Worm (Caenorhabditis elegans) whole organism, young adult: ENCODE measurements around the gene pmp-1.

ENCODE experiments used
- B0035.1 ChIP-seq: sonication (generic microtip); optimal IDR thresholded peaks from 2 replicates; lab custom pipeline; 2016; ENCODE audit warnings: missing genetic modification characterization, mild to moderate bottlenecking, missing compliant biosample characterization, missing genotype, missing genetic modification reagents
- B0336.3 ChIP-seq: fragments of 200-800 bp; sonication (Bioruptor generic); IDR thresholded peaks from 2 replicates; pipeline ENCODE4 v1.3.6; 2022; ENCODE audit warnings: missing genetic modification characterization, missing compliant biosample characterization
- C17E4.6 ChIP-seq: fragments of 200-800 bp; sonication (Bioruptor generic); IDR thresholded peaks from 2 replicates; pipeline ENCODE4 v1.3.6; 2022; ENCODE audit warnings: missing genetic modification reagents, missing genetic modification characterization, missing compliant biosample characterization
- D2030.7 ChIP-seq: fragments of 200-800 bp; sonication (Bioruptor generic); IDR thresholded peaks from 2 replicates; pipeline ENCODE4 v1.3.6; 2022; ENCODE audit warnings: missing genetic modification reagents, missing genetic modification characterization, missing compliant biosample characterization
- F10E7.11 ChIP-seq: sonication (generic microtip); optimal IDR thresholded peaks from 2 replicates; lab custom pipeline; 2017; ENCODE audit warnings: mild to moderate bottlenecking, missing genetic modification characterization, moderate library complexity, missing compliant biosample characterization
- F39B2.1 ChIP-seq: fragments of 200-800 bp; sonication (Bioruptor generic); IDR thresholded peaks from 2 replicates; pipeline ENCODE4 v1.3.6; 2022; ENCODE audit warnings: missing genetic modification reagents, missing genetic modification characterization, missing compliant biosample characterization
- F55B11.4 ChIP-seq: sonication (generic microtip); optimal IDR thresholded peaks from 2 replicates; lab custom pipeline; 2016; ENCODE audit warnings: missing compliant biosample characterization, missing genetic modification characterization, borderline replicate concordance; ENCODE audit not compliant: insufficient read depth
- F57A8.1 ChIP-seq: fragments of 200-800 bp; sonication (Bioruptor generic); optimal IDR thresholded peaks from 2 replicates; lab custom pipeline; 2018; ENCODE audit warnings: mild to moderate bottlenecking, missing genetic modification characterization, moderate library complexity, missing compliant biosample characterization
- T07F8.4 ChIP-seq: sonication (generic microtip); optimal IDR thresholded peaks from 2 replicates; lab custom pipeline; 2016; ENCODE audit warnings: mild to moderate bottlenecking, missing genetic modification characterization, moderate library complexity, missing compliant biosample characterization
- T26A5.8 ChIP-seq: sonication (generic microtip); optimal IDR thresholded peaks from 2 replicates; lab custom pipeline; 2016; ENCODE audit warnings: missing genetic modification characterization, missing compliant biosample characterization
- Y53F4B.3 ChIP-seq: fragments of 200-800 bp; sonication (Bioruptor generic); IDR thresholded peaks from 2 replicates; pipeline ENCODE4 v1.3.6; 2022; ENCODE audit warnings: missing genetic modification reagents, missing genetic modification characterization, missing compliant biosample characterization
- Y79H2A.3 ChIP-seq: fragments of 200-800 bp; sonication (Bioruptor generic); conservative IDR thresholded peaks from 2 replicates; pipeline ENCODE4 v1.3.6; 2022; ENCODE audit warnings: missing genetic modification reagents, missing genetic modification characterization, missing compliant biosample characterization
- ZK185.1 ChIP-seq: sonication (generic microtip); optimal IDR thresholded peaks from 2 replicates; lab custom pipeline; 2016; ENCODE audit warnings: mild to moderate bottlenecking, missing genetic modification characterization, missing compliant biosample characterization; ENCODE audit not compliant: poor library complexity, severe bottlenecking
- akir-1 ChIP-seq: fragments of 200-800 bp; sonication (Bioruptor generic); optimal IDR thresholded peaks from 2 replicates; lab custom pipeline; 2018; ENCODE audit warnings: mild to moderate bottlenecking, missing genetic modification characterization, moderate library complexity, missing compliant biosample characterization
- ama-1 ChIP-seq, 3 experiments: fragments of 150-350 bp in 1 of 3; sonication (generic microtip) in 2 of 3; optimal IDR thresholded peaks; 2 replicates each; lab custom pipeline; 2014 to 2018; ENCODE audit warnings: missing biosample characterization in 2 of 3, missing genetic modification characterization in 2 of 3, missing genetic modification reagents in 2 of 3
- aptf-3 ChIP-seq: fragments of 200-800 bp; sonication (Bioruptor generic); IDR thresholded peaks from 2 replicates; pipeline ENCODE4 v1.3.6; 2022; ENCODE audit warnings: missing genetic modification characterization, missing compliant biosample characterization
- atf-7 ChIP-seq: sonication (generic microtip); optimal IDR thresholded peaks from 2 replicates; lab custom pipeline; 2017; ENCODE audit warnings: mild to moderate bottlenecking, missing genetic modification characterization, missing compliant biosample characterization
- athp-1 ChIP-seq: sonication (generic microtip); optimal IDR thresholded peaks from 2 replicates; lab custom pipeline; 2017; ENCODE audit warnings: mild to moderate bottlenecking, missing genetic modification characterization, missing compliant biosample characterization
- ceh-100 ChIP-seq: fragments of 200-800 bp; sonication (Bioruptor generic); IDR thresholded peaks from 2 replicates; pipeline ENCODE4 v1.3.6; 2022; ENCODE audit warnings: missing genetic modification reagents, missing genetic modification characterization, missing compliant biosample characterization
- ceh-27 ChIP-seq: fragments of 200-800 bp; sonication (Bioruptor generic); optimal IDR thresholded peaks from 2 replicates; lab custom pipeline; 2018; ENCODE audit warnings: mild to moderate bottlenecking, missing genetic modification characterization, moderate library complexity, missing compliant biosample characterization
- ceh-91 ChIP-seq: fragments of 200-800 bp; sonication (Bioruptor generic); IDR thresholded peaks from 2 replicates; pipeline ENCODE4 v1.3.6; 2022; ENCODE audit warnings: missing genetic modification reagents, missing genetic modification characterization, missing compliant biosample characterization
- dox-1 ChIP-seq: fragments of 200-800 bp; sonication (Bioruptor generic); IDR thresholded peaks from 2 replicates; pipeline ENCODE4 v1.3.6; 2022; ENCODE audit warnings: missing genetic modification reagents, missing genetic modification characterization, missing compliant biosample characterization
- dpff-1 ChIP-seq: sonication (generic microtip); optimal IDR thresholded peaks from 2 replicates; lab custom pipeline; 2017; ENCODE audit warnings: mild to moderate bottlenecking, missing genetic modification characterization, missing compliant biosample characterization
- egl-44 ChIP-seq: fragments of 200-800 bp; sonication (Bioruptor generic); IDR thresholded peaks from 2 replicates; pipeline ENCODE4 v1.3.6; 2022; ENCODE audit warnings: missing genetic modification reagents, missing genetic modification characterization, missing compliant biosample characterization
- ekl-4 ChIP-seq: fragments of 200-800 bp; sonication (Bioruptor generic); IDR thresholded peaks from 2 replicates; pipeline ENCODE4 v1.3.6; 2022; ENCODE audit warnings: missing genetic modification reagents, missing genetic modification characterization, missing compliant biosample characterization
- ets-4 ChIP-seq: fragments of 200-800 bp; sonication (Bioruptor generic); optimal IDR thresholded peaks from 2 replicates; lab custom pipeline; 2018; ENCODE audit warnings: mild to moderate bottlenecking, missing genetic modification characterization, missing compliant biosample characterization
- hmg-1.2 ChIP-seq: fragments of 200-800 bp; sonication (Bioruptor generic); IDR thresholded peaks from 2 replicates; pipeline ENCODE4 v1.3.6; 2022; ENCODE audit warnings: missing genetic modification reagents, missing genetic modification characterization, missing compliant biosample characterization
- hrde-1 ChIP-seq: sonication (generic microtip); optimal IDR thresholded peaks from 2 replicates; lab custom pipeline; 2016; ENCODE audit warnings: missing genetic modification characterization, mild to moderate bottlenecking, missing compliant biosample characterization, moderate library complexity, missing genotype, missing genetic modification reagents, borderline replicate concordance
- let-607 ChIP-seq, 2 experiments: fragments of 200-800 bp in 1 of 2; sonication (Bioruptor generic) in 1 of 2; sonication (generic microtip) in 1 of 2; optimal IDR thresholded peaks; 2 replicates each; lab custom pipeline; 2016 to 2018; ENCODE audit warnings: mild to moderate bottlenecking in 2 of 2, missing compliant biosample characterization in 2 of 2, missing genetic modification characterization in 2 of 2, moderate library complexity in 2 of 2, missing genotype in 1 of 2
- lin-35 ChIP-seq, 3 experiments: fragments of 150-350 bp in 2 of 3; sonication (generic microtip) in 1 of 3; optimal IDR thresholded peaks; 2 replicates each; lab custom pipeline; 2014 to 2018; ENCODE audit warnings: missing biosample characterization in 3 of 3, missing genetic modification characterization in 3 of 3, missing genetic modification reagents in 3 of 3
- lin-54 ChIP-seq: fragments of 200-800 bp; sonication (Bioruptor generic); optimal IDR thresholded peaks from 2 replicates; lab custom pipeline; 2018; ENCODE audit warnings: mild to moderate bottlenecking, missing genetic modification characterization, missing compliant biosample characterization
- madf-10 ChIP-seq: sonication (generic microtip); optimal IDR thresholded peaks from 2 replicates; lab custom pipeline; 2016; ENCODE audit warnings: mild to moderate bottlenecking, missing genetic modification characterization, missing compliant biosample characterization
- madf-8 ChIP-seq: fragments of 200-800 bp; sonication (Bioruptor generic); conservative IDR thresholded peaks from 2 replicates; pipeline ENCODE4 v1.3.6; 2022; ENCODE audit warnings: missing genetic modification reagents, missing genetic modification characterization, missing compliant biosample characterization
- mes-4 ChIP-seq: sonication (generic microtip); optimal IDR thresholded peaks from 2 replicates; lab custom pipeline; 2016; ENCODE audit warnings: missing genotype, missing genetic modification characterization, missing compliant biosample characterization
- nfya-1 ChIP-seq: sonication (generic microtip); optimal IDR thresholded peaks from 2 replicates; lab custom pipeline; 2017; ENCODE audit warnings: antibody characterized with exemption, missing compliant biosample characterization, missing genetic modification characterization, borderline replicate concordance; ENCODE audit not compliant: insufficient read depth
- nfyb-1 ChIP-seq: fragments of 200-800 bp; sonication (Bioruptor generic); IDR thresholded peaks from 2 replicates; pipeline ENCODE4 v1.3.6; 2022; ENCODE audit warnings: missing genetic modification reagents, missing genetic modification characterization, missing compliant biosample characterization
- nhr-120 ChIP-seq: fragments of 200-800 bp; sonication (Bioruptor generic); IDR thresholded peaks from 2 replicates; pipeline ENCODE4 v1.3.6; 2022; ENCODE audit warnings: missing genetic modification characterization, missing compliant biosample characterization
- nhr-80 ChIP-seq: sonication (generic microtip); optimal IDR thresholded peaks from 2 replicates; lab custom pipeline; 2016; ENCODE audit warnings: missing genetic modification characterization, missing compliant biosample characterization
- pbrm-1 ChIP-seq: fragments of 200-800 bp; sonication (Bioruptor generic); IDR thresholded peaks from 2 replicates; pipeline ENCODE4 v1.3.6; 2022; ENCODE audit warnings: missing genetic modification reagents, missing genetic modification characterization, missing compliant biosample characterization
- pha-4 ChIP-seq: fragments of 150-350 bp; sonication (generic microtip); optimal IDR thresholded peaks from 2 replicates; lab custom pipeline; 2014; ENCODE audit warnings: missing biosample characterization, missing genetic modification reagents, missing genetic modification characterization
- rcor-1 ChIP-seq: fragments of 200-800 bp; sonication (Bioruptor generic); IDR thresholded peaks from 2 replicates; pipeline ENCODE4 v1.3.6; 2022; ENCODE audit warnings: missing genetic modification reagents, missing genetic modification characterization, missing compliant biosample characterization
- rpc-1 ChIP-seq, 2 experiments: fragments of 150-350 bp in 1 of 2; sonication (generic microtip) in 1 of 2; optimal IDR thresholded peaks; 2 replicates each; lab custom pipeline; 2014 to 2018; ENCODE audit warnings: missing biosample characterization in 1 of 2, missing genetic modification characterization in 1 of 2, missing genetic modification reagents in 1 of 2, missing genotype in 1 of 2
- sea-2 ChIP-seq: fragments of 200-800 bp; sonication (Bioruptor generic); IDR thresholded peaks from 2 replicates; pipeline ENCODE4 v1.3.6; 2022; ENCODE audit warnings: missing genetic modification characterization, missing compliant biosample characterization
- snpc-1.3 ChIP-seq: sonication (generic microtip); optimal IDR thresholded peaks from 2 replicates; lab custom pipeline; 2017; ENCODE audit warnings: missing genetic modification characterization, mild to moderate bottlenecking, missing compliant biosample characterization, antibody characterized with exemption, moderate library complexity, missing genotype, missing genetic modification reagents; ENCODE audit not compliant: insufficient read depth
- tbx-9 ChIP-seq: sonication (generic microtip); optimal IDR thresholded peaks from 2 replicates; lab custom pipeline; 2016; ENCODE audit warnings: borderline replicate concordance, missing genetic modification characterization, inconsistent platforms, missing compliant biosample characterization
- ztf-18 ChIP-seq: sonication (generic microtip); optimal IDR thresholded peaks from 2 replicates; lab custom pipeline; 2016; ENCODE audit warnings: missing genotype, mild to moderate bottlenecking, missing genetic modification characterization, missing compliant biosample characterization
- ztf-22 ChIP-seq: fragments of 200-800 bp; sonication (Bioruptor generic); optimal IDR thresholded peaks from 2 replicates; lab custom pipeline; 2018; ENCODE audit warnings: mild to moderate bottlenecking, missing genetic modification characterization, moderate library complexity, missing compliant biosample characterization

Gene pmp-1

DNA sequence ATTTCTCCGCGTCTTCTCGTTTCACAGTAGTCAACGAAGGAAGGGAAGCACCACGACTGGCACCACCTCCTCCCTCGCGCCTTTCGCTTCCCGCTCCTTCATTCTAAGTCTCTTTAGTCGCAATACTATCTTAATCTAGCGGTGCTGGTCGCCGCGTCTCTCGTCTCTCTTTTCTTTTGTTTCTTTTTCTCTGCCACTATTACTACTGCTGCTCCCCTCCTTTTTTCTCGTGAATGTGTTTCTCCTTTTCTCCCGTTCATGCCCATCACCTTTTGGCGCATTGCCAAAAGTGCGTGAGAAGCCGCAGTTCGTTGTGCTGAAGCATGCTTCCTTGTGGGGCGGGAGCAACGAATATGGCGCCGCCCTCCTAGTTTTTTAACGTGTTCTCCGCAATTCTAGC, 42.9 kb upstream of the pmp-1 start (continued):
- TF ChIP-seq nfya-1 (no peak), dox-1 (GFP tag; lab: Robert Waterston, UW) (peak; percentile 68; the same call in 1 of the 2 replicates), C17E4.6 (GFP tag; lab: Robert Waterston, UW) (no peak), F39B2.1 (GFP tag; lab: Robert Waterston, UW) (no peak), atf-7 (tag; lab: Kevin White, UChicago) (peak; percentile 47), rpc-1 (optimal IDR thresholded peaks at IDR 0.05; lab: Kevin White, UChicago) (no peak), rpc-1 (tag; optimal IDR thresholded peaks at IDR 0.05; lab: Kevin White, UChicago) (no peak), T07F8.4 (tag; lab: Kevin White, UChicago) (no peak), D2030.7 (GFP tag; lab: Robert Waterston, UW) (no peak), ZK185.1 (tag; lab: Kevin White, UChicago) (peak; percentile 8), athp-1 (tag; lab: Kevin White, UChicago) (no peak), ztf-22 (GFP tag; lab: Kevin White, UChicago) (peak; percentile 32), tbx-9 (tag; lab: Kevin White, UChicago) (no peak), akir-1 (GFP tag; lab: Kevin White, UChicago) (no peak), nfyb-1 (GFP tag; lab: Robert Waterston, UW) (peak; percentile 46; the same call in 1 of the 2 replicates), ceh-27 (GFP tag; lab: Kevin White, UChicago) (peak; percentile 45), sea-2 (GFP tag; lab: Robert Waterston, UW) (no peak), dpff-1 (tag; lab: Kevin White, UChicago) (no peak), F10E7.11 (tag; lab: Kevin White, UChicago) (no peak), ceh-100 (GFP tag; lab: Robert Waterston, UW) (no peak), hmg-1.2 (peak; percentile 89), madf-10 (tag; lab: Kevin White, UChicago) (peak; percentile 63), nhr-120 (GFP tag; lab: Robert Waterston, UW) (no peak), lin-35 (GFP tag; optimal IDR thresholded peaks at IDR 0.05; lab: Kevin White, UChicago) (no peak), rcor-1 (0 out of 2 replicates have a peak, but pooled peaks have one; percentile 30), Y79H2A.3 (GFP tag; lab: Robert Waterston, UW) (no peak), let-607 (tag; optimal IDR thresholded peaks at IDR 0.05; lab: Kevin White, UChicago) (peak in 1 of 2 experiments; percentile 32), lin-54 (GFP tag; lab: Kevin White, UChicago) (peak; percentile 41), B0035.1 (tag; lab: Kevin White, UChicago) (no peak), pha-4 (peak; percentile 21), pbrm-1 (GFP tag; lab: Robert Waterston, UW) (peak; percentile 39; the same call in 1 of the 2 replicates), F55B11.4 (tag; lab: Kevin White, UChicago) (no peak), aptf-3 (GFP tag; lab: Robert Waterston, UW) (no peak), ceh-91 (no peak), T26A5.8 (no peak), Y53F4B.3 (no peak), egl-44 (no peak), nhr-80 (peak; percentile 95), ekl-4 (GFP tag; lab: Robert Waterston, UW) (no peak), ama-1 (optimal IDR thresholded peaks at IDR 0.05; lab: Kevin White, UChicago) (no peak), ama-1 (GFP tag; optimal IDR thresholded peaks at IDR 0.05; lab: Kevin White, UChicago) (no peak), madf-8 (no peak), mes-4 (tag; lab: Kevin White, UChicago) (no peak), B0336.3 (GFP tag; lab: Robert Waterston, UW) (no peak), hrde-1 (tag; lab: Kevin White, UChicago) (no peak), F57A8.1 (GFP tag; lab: Kevin White, UChicago) (no peak), snpc-1.3 (tag; lab: Kevin White, UChicago) (no peak), ets-4 (GFP tag; lab: Kevin White, UChicago) (peak; percentile 39), ztf-18 (tag; lab: Kevin White, UChicago) (peak; percentile 21)
